Fruit fly (Drosophila melanogaster): ENCODE measurements around the gene Tat.

The Tat gene

dm6 chrX:14214505-14215449 lies 46.2 kb upstream of the Tat start (continued):
- no peak for TF ChIP-seq zf30C (GFP tag; optimal IDR thresholded peaks at IDR 0.05)
- TF ChIP-seq ac (GFP tag; optimal IDR thresholded peaks at IDR 0.05), result no peak
- TF ChIP-seq CG34422 (GFP tag; IDR thresholded peaks at IDR 0.05), result peak; percentile 43; the same call in 1 of the 3 replicates
- TF ChIP-seq nau (GFP tag; optimal IDR thresholded peaks at IDR 0.05), result no peak
- TF ChIP-seq CG17186 (GFP tag; optimal IDR thresholded peaks at IDR 0.05), result no peak
- TF ChIP-seq CG6683 (GFP tag; optimal IDR thresholded peaks at IDR 0.05), result peak; percentile 18
- no peak for TF ChIP-seq pho (GFP tag; optimal IDR thresholded peaks at IDR 0.05)
- TF ChIP-seq Sox100B (GFP tag; optimal IDR thresholded peaks at IDR 0.05), result peak; percentile 35
- no peak for TF ChIP-seq psq (GFP tag; optimal IDR thresholded peaks at IDR 0.05)
- no peak for TF ChIP-seq GATAe (GFP tag; conservative IDR thresholded peaks at IDR 0.05)
- TF ChIP-seq btn (GFP tag; optimal IDR thresholded peaks at IDR 0.05), result no peak
- TF ChIP-seq CG16779 (GFP tag; IDR thresholded peaks at IDR 0.05), result no peak
- TF ChIP-seq Dek (tag; optimal IDR thresholded peaks at IDR 0.05), result peak; percentile 42
- no peak for TF ChIP-seq Dbx (GFP tag; IDR thresholded peaks at IDR 0.05)
- TF ChIP-seq CG4617 (GFP tag; optimal IDR thresholded peaks at IDR 0.05; ENCODE audit: borderline replicate concordance), result no peak
- peak; percentile 13 for TF ChIP-seq tap (tag; optimal IDR thresholded peaks at IDR 0.05)
- peak; percentile 19 for TF ChIP-seq CG15514 (GFP tag; optimal IDR thresholded peaks at IDR 0.05)
- no peak for TF ChIP-seq hbn (GFP tag; IDR thresholded peaks at IDR 0.05; ENCODE audit: partially characterized antibody)
- peak; percentile 69 for TF ChIP-seq dysf (GFP tag; IDR thresholded peaks at IDR 0.05)
- no peak for TF ChIP-seq CG1603 (tag; optimal IDR thresholded peaks at IDR 0.05)
- no peak; the same call in 1 of the 2 replicates for TF ChIP-seq CG11247 (GFP tag; IDR thresholded peaks at IDR 0.05)
- no peak for TF ChIP-seq CG12236 (GFP tag; optimal IDR thresholded peaks at IDR 0.05)
- no peak for TF ChIP-seq CG4328 (GFP tag; optimal IDR thresholded peaks at IDR 0.05)
- TF ChIP-seq CG12299 (tag; optimal IDR thresholded peaks at IDR 0.05), result no peak
- no peak for TF ChIP-seq vnd (GFP tag; IDR thresholded peaks at IDR 0.05; ENCODE audit: partially characterized antibody)
- TF ChIP-seq CG7372 (GFP tag; IDR thresholded peaks at IDR 0.05), result 0 out of 2 replicates have a peak, but pooled peaks have one; percentile 16
- no peak for TF ChIP-seq gce (GFP tag; IDR thresholded peaks at IDR 0.05)
- no peak for TF ChIP-seq CrebB (tag; optimal IDR thresholded peaks at IDR 0.05)
- no peak for TF ChIP-seq D (optimal IDR thresholded peaks at IDR 0.05)
- no peak for TF ChIP-seq D (GFP tag; optimal IDR thresholded peaks at IDR 0.05)
- TF ChIP-seq ash1 (GFP tag; optimal IDR thresholded peaks at IDR 0.05), result no peak
- no peak for TF ChIP-seq H15 (GFP tag; IDR thresholded peaks at IDR 0.05)
- no peak for TF ChIP-seq CG4854 (GFP tag; optimal IDR thresholded peaks at IDR 0.05)
- peak; percentile 17 for TF ChIP-seq CG7556 (GFP tag; optimal IDR thresholded peaks at IDR 0.05)
- no peak for TF ChIP-seq Gsc (GFP tag; IDR thresholded peaks at IDR 0.05)
- peak; percentile 48; the same call in 1 of the 2 replicates for TF ChIP-seq Ptx1 (GFP tag; IDR thresholded peaks at IDR 0.05)
- TF ChIP-seq CG1024 (GFP tag; IDR thresholded peaks at IDR 0.05), result no peak
- peak; percentile 48 for TF ChIP-seq CG10209 (GFP tag; optimal IDR thresholded peaks at IDR 0.05)
- TF ChIP-seq CG8478 (optimal IDR thresholded peaks at IDR 0.05), result no peak
- TF ChIP-seq ro (GFP tag; IDR thresholded peaks at IDR 0.05), result no peak
- TF ChIP-seq ci (GFP tag; IDR thresholded peaks at IDR 0.05), result peak; percentile 28; the same call in 1 of the 3 replicates
- TF ChIP-seq E2f2 (GFP tag; IDR thresholded peaks at IDR 0.05), result peak; percentile 29; the same call in 1 of the 2 replicates
- peak; percentile 21 for TF ChIP-seq Vsx1 (GFP tag; optimal IDR thresholded peaks at IDR 0.05)
- no peak for TF ChIP-seq sc (optimal IDR thresholded peaks at IDR 0.05)
- TF ChIP-seq sc (GFP tag; optimal IDR thresholded peaks at IDR 0.05), result no peak
- no peak for TF ChIP-seq CG6854 (GFP tag; optimal IDR thresholded peaks at IDR 0.05)
- TF ChIP-seq CG2129 (GFP tag; IDR thresholded peaks at IDR 0.05; ENCODE audit: partially characterized antibody), result no peak
- no peak for TF ChIP-seq CG10462 (GFP tag; optimal IDR thresholded peaks at IDR 0.05)
- TF ChIP-seq Antp (GFP tag; optimal IDR thresholded peaks at IDR 0.05), result no peak
- no peak for TF ChIP-seq CG7786 (GFP tag; optimal IDR thresholded peaks at IDR 0.05)

Data from whole organism, embryonic.